Worm (Caenorhabditis elegans): Measurements from ENCODE around the gene lmtr-5.

DNA sequence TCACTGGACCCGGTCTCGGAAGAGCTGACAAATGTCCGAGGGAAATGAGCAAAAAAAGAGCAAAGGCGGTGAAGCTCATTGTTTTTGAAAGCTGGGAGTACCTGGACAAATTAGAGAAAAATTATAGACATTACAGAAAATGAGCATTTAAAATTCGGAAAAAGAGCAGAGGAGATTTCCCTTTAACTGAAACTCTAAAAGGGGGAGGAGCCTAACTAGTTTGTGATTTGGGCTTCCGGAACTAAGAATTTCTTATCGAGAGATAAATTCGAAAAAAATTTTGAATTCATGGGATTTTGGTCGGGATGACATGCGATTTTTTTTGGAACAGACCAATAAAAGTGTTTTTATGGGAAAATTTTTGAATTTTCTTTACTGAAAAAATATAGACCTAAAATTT lies 39.8 kb upstream of the lmtr-5 start, which contains the start of gene C44B11.4:
- TF ChIP-seq tab-1 (GFP tag; IDR thresholded peaks at IDR 0.05) (no peak), ztf-23 (GFP tag; IDR thresholded peaks at IDR 0.05) (no peak), klf-2 (GFP tag; conservative IDR thresholded peaks at IDR 0.05) (no peak), flt-1 (GFP tag; IDR thresholded peaks at IDR 0.05) (no peak)
